Worm (Caenorhabditis elegans) whole organism, young adult: ENCODE results near the gene ssq-3.

Experiments
- B0035.1 ChIP-seq: sonication (generic microtip); optimal IDR thresholded peaks from 2 replicates; lab custom pipeline; 2016; ENCODE audit warnings: missing genetic modification characterization, mild to moderate bottlenecking, missing compliant biosample characterization, missing genotype, missing genetic modification reagents
- B0336.3 ChIP-seq: fragments of 200-800 bp; sonication (Bioruptor generic); IDR thresholded peaks from 2 replicates; pipeline ENCODE4 v1.3.6; 2022; ENCODE audit warnings: missing genetic modification characterization, missing compliant biosample characterization
- C06A6.2 ChIP-seq: fragments of 200-800 bp; sonication (Bioruptor generic); conservative IDR thresholded peaks from 2 replicates; pipeline ENCODE4 v1.3.6; 2022; ENCODE audit warnings: missing genetic modification characterization, missing compliant biosample characterization
- C17E4.6 ChIP-seq: fragments of 200-800 bp; sonication (Bioruptor generic); IDR thresholded peaks from 2 replicates; pipeline ENCODE4 v1.3.6; 2022; ENCODE audit warnings: missing genetic modification reagents, missing genetic modification characterization, missing compliant biosample characterization
- F23B12.7 ChIP-seq: sonication (generic microtip); optimal IDR thresholded peaks from 2 replicates; lab custom pipeline; 2017; ENCODE audit warnings: missing genetic modification characterization, mild to moderate bottlenecking, missing compliant biosample characterization, antibody characterized with exemption, moderate library complexity; ENCODE audit not compliant: insufficient read depth
- F52B5.7 ChIP-seq: sonication (generic microtip); optimal IDR thresholded peaks from 2 replicates; lab custom pipeline; 2016; ENCODE audit warnings: mild to moderate bottlenecking, missing genetic modification characterization, missing compliant biosample characterization
- T26A5.8 ChIP-seq: sonication (generic microtip); optimal IDR thresholded peaks from 2 replicates; lab custom pipeline; 2016; ENCODE audit warnings: missing genetic modification characterization, missing compliant biosample characterization
- Y53F4B.3 ChIP-seq: fragments of 200-800 bp; sonication (Bioruptor generic); IDR thresholded peaks from 2 replicates; pipeline ENCODE4 v1.3.6; 2022; ENCODE audit warnings: missing genetic modification reagents, missing genetic modification characterization, missing compliant biosample characterization
- Y95B8A.8 ChIP-seq: fragments of 200-800 bp; sonication (Bioruptor generic); IDR thresholded peaks from 2 replicates; pipeline ENCODE4 v1.3.6; 2022; ENCODE audit warnings: missing genetic modification reagents, missing genetic modification characterization, missing compliant biosample characterization
- akir-1 ChIP-seq: fragments of 200-800 bp; sonication (Bioruptor generic); optimal IDR thresholded peaks from 2 replicates; lab custom pipeline; 2018; ENCODE audit warnings: mild to moderate bottlenecking, missing genetic modification characterization, moderate library complexity, missing compliant biosample characterization
- ama-1 ChIP-seq, 3 experiments: fragments of 150-350 bp in 1 of 3; sonication (generic microtip) in 2 of 3; optimal IDR thresholded peaks; 2 replicates each; lab custom pipeline; 2014 to 2018; ENCODE audit warnings: missing biosample characterization in 2 of 3, missing genetic modification characterization in 2 of 3, missing genetic modification reagents in 2 of 3
- attf-6 ChIP-seq: fragments of 200-800 bp; sonication (Bioruptor generic); IDR thresholded peaks from 2 replicates; pipeline ENCODE4 v1.3.6; 2022; ENCODE audit warnings: missing genetic modification reagents, missing genetic modification characterization, missing compliant biosample characterization
- bed-1 ChIP-seq: fragments of 200-800 bp; sonication (Bioruptor generic); IDR thresholded peaks from 2 replicates; pipeline ENCODE4 v1.3.6; 2022; ENCODE audit warnings: missing genetic modification reagents, missing genetic modification characterization, missing compliant biosample characterization
- ccch-3 ChIP-seq: fragments of 200-800 bp; sonication (Bioruptor generic); optimal IDR thresholded peaks from 2 replicates; lab custom pipeline; 2018; ENCODE audit warnings: mild to moderate bottlenecking, missing genetic modification characterization, missing compliant biosample characterization
- ceh-27 ChIP-seq: fragments of 200-800 bp; sonication (Bioruptor generic); optimal IDR thresholded peaks from 2 replicates; lab custom pipeline; 2018; ENCODE audit warnings: mild to moderate bottlenecking, missing genetic modification characterization, moderate library complexity, missing compliant biosample characterization
- ceh-58 ChIP-seq: fragments of 200-800 bp; sonication (Bioruptor generic); IDR thresholded peaks from 2 replicates; pipeline ENCODE4 v1.3.6; 2022; ENCODE audit warnings: missing genetic modification characterization, missing compliant biosample characterization
- ceh-91 ChIP-seq: fragments of 200-800 bp; sonication (Bioruptor generic); IDR thresholded peaks from 2 replicates; pipeline ENCODE4 v1.3.6; 2022; ENCODE audit warnings: missing genetic modification reagents, missing genetic modification characterization, missing compliant biosample characterization
- chd-7 ChIP-seq: sonication (generic microtip); optimal IDR thresholded peaks from 2 replicates; lab custom pipeline; 2016; ENCODE audit warnings: mild to moderate bottlenecking, missing genetic modification characterization, moderate library complexity, missing compliant biosample characterization
- dox-1 ChIP-seq: fragments of 200-800 bp; sonication (Bioruptor generic); IDR thresholded peaks from 2 replicates; pipeline ENCODE4 v1.3.6; 2022; ENCODE audit warnings: missing genetic modification reagents, missing genetic modification characterization, missing compliant biosample characterization
- egl-44 ChIP-seq: fragments of 200-800 bp; sonication (Bioruptor generic); IDR thresholded peaks from 2 replicates; pipeline ENCODE4 v1.3.6; 2022; ENCODE audit warnings: missing genetic modification reagents, missing genetic modification characterization, missing compliant biosample characterization
- fkh-3 ChIP-seq: sonication (generic microtip); optimal IDR thresholded peaks from 2 replicates; lab custom pipeline; 2016; ENCODE audit warnings: mild to moderate bottlenecking, missing genetic modification characterization, missing compliant biosample characterization
- him-1 ChIP-seq: sonication (generic microtip); optimal IDR thresholded peaks from 2 replicates; lab custom pipeline; 2016; ENCODE audit warnings: missing genotype, missing genetic modification reagents, missing genetic modification characterization, missing compliant biosample characterization
- hlh-12 ChIP-seq: sonication (generic microtip); optimal IDR thresholded peaks from 2 replicates; lab custom pipeline; 2016; ENCODE audit warnings: missing genetic modification characterization, missing compliant biosample characterization
- hlh-26 ChIP-seq: fragments of 200-800 bp; sonication (Bioruptor generic); conservative IDR thresholded peaks from 2 replicates; pipeline ENCODE4 v1.3.6; 2022; ENCODE audit warnings: missing genetic modification reagents, missing genetic modification characterization, missing compliant biosample characterization
- hmg-1.2 ChIP-seq: fragments of 200-800 bp; sonication (Bioruptor generic); IDR thresholded peaks from 2 replicates; pipeline ENCODE4 v1.3.6; 2022; ENCODE audit warnings: missing genetic modification reagents, missing genetic modification characterization, missing compliant biosample characterization
- hmg-20 ChIP-seq: fragments of 200-800 bp; sonication (Bioruptor generic); IDR thresholded peaks from 2 replicates; pipeline ENCODE4 v1.3.6; 2022; ENCODE audit warnings: missing genetic modification reagents, missing genetic modification characterization, missing compliant biosample characterization
- let-526 ChIP-seq: fragments of 200-800 bp; sonication (Bioruptor generic); IDR thresholded peaks from 2 replicates; pipeline ENCODE4 v1.3.6; 2022; ENCODE audit warnings: missing genetic modification reagents, missing genetic modification characterization, missing compliant biosample characterization
- lin-26 ChIP-seq: fragments of 200-800 bp; sonication (Bioruptor generic); IDR thresholded peaks from 2 replicates; pipeline ENCODE4 v1.3.6; 2022; ENCODE audit warnings: missing genetic modification reagents, missing genetic modification characterization, missing compliant biosample characterization
- lin-35 ChIP-seq, 3 experiments: fragments of 150-350 bp in 2 of 3; sonication (generic microtip) in 1 of 3; optimal IDR thresholded peaks; 2 replicates each; lab custom pipeline; 2014 to 2018; ENCODE audit warnings: missing biosample characterization in 3 of 3, missing genetic modification characterization in 3 of 3, missing genetic modification reagents in 3 of 3
- lin-54 ChIP-seq: fragments of 200-800 bp; sonication (Bioruptor generic); optimal IDR thresholded peaks from 2 replicates; lab custom pipeline; 2018; ENCODE audit warnings: mild to moderate bottlenecking, missing genetic modification characterization, missing compliant biosample characterization
- madf-10 ChIP-seq: sonication (generic microtip); optimal IDR thresholded peaks from 2 replicates; lab custom pipeline; 2016; ENCODE audit warnings: mild to moderate bottlenecking, missing genetic modification characterization, missing compliant biosample characterization
- madf-3 ChIP-seq: fragments of 200-800 bp; sonication (Bioruptor generic); IDR thresholded peaks from 2 replicates; pipeline ENCODE4 v1.3.6; 2022; ENCODE audit warnings: missing genetic modification reagents, missing genetic modification characterization, missing compliant biosample characterization
- madf-6 ChIP-seq: fragments of 200-800 bp; sonication (Bioruptor generic); IDR thresholded peaks from 2 replicates; pipeline ENCODE4 v1.3.6; 2022; ENCODE audit warnings: missing genetic modification reagents, missing genetic modification characterization, missing compliant biosample characterization
- mcd-1 ChIP-seq: fragments of 200-800 bp; sonication (Bioruptor generic); IDR thresholded peaks from 2 replicates; pipeline ENCODE4 v1.3.6; 2022; ENCODE audit warnings: missing genetic modification reagents, missing genetic modification characterization, missing compliant biosample characterization
- mes-4 ChIP-seq: sonication (generic microtip); optimal IDR thresholded peaks from 2 replicates; lab custom pipeline; 2016; ENCODE audit warnings: missing genotype, missing genetic modification characterization, missing compliant biosample characterization
- nhr-179 ChIP-seq: sonication (generic microtip); optimal IDR thresholded peaks from 2 replicates; lab custom pipeline; 2016; ENCODE audit warnings: mild to moderate bottlenecking, missing genetic modification characterization, missing compliant biosample characterization
- nhr-80 ChIP-seq: sonication (generic microtip); optimal IDR thresholded peaks from 2 replicates; lab custom pipeline; 2016; ENCODE audit warnings: missing genetic modification characterization, missing compliant biosample characterization
- pha-4 ChIP-seq: fragments of 150-350 bp; sonication (generic microtip); optimal IDR thresholded peaks from 2 replicates; lab custom pipeline; 2014; ENCODE audit warnings: missing biosample characterization, missing genetic modification reagents, missing genetic modification characterization
- snpc-1.3 ChIP-seq: sonication (generic microtip); optimal IDR thresholded peaks from 2 replicates; lab custom pipeline; 2017; ENCODE audit warnings: missing genetic modification characterization, mild to moderate bottlenecking, missing compliant biosample characterization, antibody characterized with exemption, moderate library complexity, missing genotype, missing genetic modification reagents; ENCODE audit not compliant: insufficient read depth
- snpc-3.4 ChIP-seq: sonication (generic microtip); optimal IDR thresholded peaks from 2 replicates; lab custom pipeline; 2017; ENCODE audit warnings: missing genetic modification characterization, mild to moderate bottlenecking, missing compliant biosample characterization, antibody characterized with exemption, moderate library complexity, missing genotype, missing genetic modification reagents
- snpc-4 ChIP-seq, 5 experiments: fragments of 150-350 bp in 1 of 5; sonication (generic microtip) in 4 of 5; optimal IDR thresholded peaks; 2 replicates each; lab custom pipeline; 2014 to 2018; ENCODE audit warnings: missing genetic modification characterization in 5 of 5, missing biosample characterization in 3 of 5, antibody characterized with exemption in 2 of 5, mild to moderate bottlenecking in 2 of 5, missing compliant biosample characterization in 2 of 5, missing genotype in 2 of 5, moderate library complexity in 2 of 5, missing genetic modification reagents in 1 of 5
- somi-1 ChIP-seq: fragments of 200-800 bp; sonication (Bioruptor generic); optimal IDR thresholded peaks from 2 replicates; lab custom pipeline; 2018; ENCODE audit warnings: mild to moderate bottlenecking, missing genetic modification characterization, missing compliant biosample characterization
- sptf-2 ChIP-seq: fragments of 200-800 bp; sonication (Bioruptor generic); optimal IDR thresholded peaks from 2 replicates; lab custom pipeline; 2018; ENCODE audit warnings: mild to moderate bottlenecking, missing genetic modification characterization, missing compliant biosample characterization
- tbx-9 ChIP-seq: sonication (generic microtip); optimal IDR thresholded peaks from 2 replicates; lab custom pipeline; 2016; ENCODE audit warnings: borderline replicate concordance, missing genetic modification characterization, inconsistent platforms, missing compliant biosample characterization
- zfh-2 ChIP-seq: fragments of 200-800 bp; sonication (Bioruptor generic); conservative IDR thresholded peaks from 2 replicates; pipeline ENCODE4 v1.3.6; 2022; ENCODE audit warnings: missing genetic modification reagents, missing genetic modification characterization, missing compliant biosample characterization
- ztf-18 ChIP-seq: sonication (generic microtip); optimal IDR thresholded peaks from 2 replicates; lab custom pipeline; 2016; ENCODE audit warnings: missing genotype, mild to moderate bottlenecking, missing genetic modification characterization, missing compliant biosample characterization
- ztf-25 ChIP-seq: fragments of 200-800 bp; sonication (Bioruptor generic); IDR thresholded peaks from 2 replicates; pipeline ENCODE4 v1.3.6; 2022; ENCODE audit warnings: missing genetic modification reagents, missing genetic modification characterization, missing compliant biosample characterization

Gene ssq-3

DNA sequence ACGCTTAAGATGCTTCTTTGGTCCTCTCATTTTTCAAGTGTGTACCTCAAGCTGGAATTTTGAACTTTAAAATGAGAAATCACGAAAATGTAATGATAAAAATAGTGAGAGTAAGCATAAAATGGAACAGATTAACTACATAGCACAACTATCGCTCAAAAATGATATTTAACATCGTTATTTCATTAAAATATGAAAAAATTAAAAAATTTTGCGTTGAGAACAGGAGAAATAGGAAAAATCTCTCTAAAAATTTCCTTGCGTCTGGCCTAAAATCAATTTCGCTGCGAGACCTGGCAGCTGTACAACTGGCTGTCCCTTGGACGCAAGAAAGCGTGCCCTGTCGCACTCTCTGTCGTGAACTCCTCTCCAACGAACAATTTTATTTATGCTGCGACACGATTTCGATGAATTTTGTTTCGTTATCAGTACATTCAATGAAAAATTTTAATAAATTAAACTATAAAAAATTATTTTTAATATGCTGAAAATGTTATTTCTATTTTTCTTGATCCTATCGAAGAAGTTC is 26.7 kb upstream of the ssq-3 start, which contains the start of gene rps-4 (continued):
- TF ChIP-seq sptf-2 (GFP tag; lab: Kevin White, UChicago) = no peak
- TF ChIP-seq hmg-20 (GFP tag; lab: Robert Waterston, UW) = no peak
- TF ChIP-seq attf-6 (GFP tag; lab: Robert Waterston, UW) = no peak
- no peak for TF ChIP-seq mes-4 (tag; lab: Kevin White, UChicago)
- TF ChIP-seq lin-26 = no peak
- peak; percentile 24 for TF ChIP-seq somi-1 (GFP tag; lab: Kevin White, UChicago)
- TF ChIP-seq egl-44 (GFP tag; lab: Robert Waterston, UW) = no peak
- TF ChIP-seq ceh-91 (GFP tag; lab: Robert Waterston, UW) = peak; percentile 71
- no peak for TF ChIP-seq let-526
- TF ChIP-seq hmg-1.2 = peak; percentile 61
- no peak for TF ChIP-seq chd-7 (tag; lab: Kevin White, UChicago)
- no peak for TF ChIP-seq fkh-3
- TF ChIP-seq dox-1 (GFP tag; lab: Robert Waterston, UW) = peak; percentile 88
- TF ChIP-seq B0035.1 (tag; lab: Kevin White, UChicago) = no peak
- TF ChIP-seq Y53F4B.3 (GFP tag; lab: Robert Waterston, UW) = no peak
- peak; percentile 58 for TF ChIP-seq madf-10 (tag; lab: Kevin White, UChicago)
- no peak for TF ChIP-seq nhr-179 (tag; lab: Kevin White, UChicago)
- peak; percentile 90 for TF ChIP-seq F23B12.7 (tag; lab: Kevin White, UChicago)
- TF ChIP-seq madf-6 = peak; percentile 75
- TF ChIP-seq ccch-3 (GFP tag; lab: Kevin White, UChicago) = no peak
- no peak for TF ChIP-seq hlh-12 (tag; lab: Kevin White, UChicago)
- TF ChIP-seq madf-3 (GFP tag; lab: Robert Waterston, UW) = peak; percentile 37; the same call in 1 of the 2 replicates
- TF ChIP-seq F52B5.7 = no peak
- peak; percentile 98 for TF ChIP-seq mcd-1 (GFP tag; lab: Robert Waterston, UW)
- TF ChIP-seq Y95B8A.8 (GFP tag; lab: Robert Waterston, UW) = no peak
- no peak for TF ChIP-seq bed-1 (GFP tag; lab: Robert Waterston, UW)
- TF ChIP-seq ama-1 (optimal IDR thresholded peaks at IDR 0.05; lab: Kevin White, UChicago) = no peak
- TF ChIP-seq ama-1 (GFP tag; optimal IDR thresholded peaks at IDR 0.05; lab: Kevin White, UChicago) = no peak
- TF ChIP-seq C17E4.6 = no peak
- peak in 2 of 3 experiments; percentile 34 to 52 for TF ChIP-seq lin-35 (GFP tag; optimal IDR thresholded peaks at IDR 0.05; lab: Kevin White, UChicago)
- TF ChIP-seq nhr-80 (tag; lab: Kevin White, UChicago) = peak; percentile 62
- peak; percentile 84 for TF ChIP-seq ztf-18 (tag; lab: Kevin White, UChicago)
- TF ChIP-seq snpc-1.3 (tag; lab: Kevin White, UChicago) = peak; percentile 81
- TF ChIP-seq B0336.3 = no peak; the same call in 1 of the 2 replicates
- peak; percentile 43 for TF ChIP-seq him-1 (tag; lab: Kevin White, UChicago)
- no peak for TF ChIP-seq akir-1
- no peak for TF ChIP-seq tbx-9 (tag; lab: Kevin White, UChicago)
- TF ChIP-seq zfh-2 (GFP tag; lab: Robert Waterston, UW) = no peak
- TF ChIP-seq lin-54 (GFP tag; lab: Kevin White, UChicago) = peak; percentile 73
- peak; percentile 50 for TF ChIP-seq pha-4
- no peak for TF ChIP-seq ceh-58 (GFP tag; lab: Robert Waterston, UW)
- peak; percentile 37 for TF ChIP-seq snpc-4 (GFP tag; optimal IDR thresholded peaks at IDR 0.05; lab: Kevin White, UChicago)
- TF ChIP-seq snpc-4 (tag; optimal IDR thresholded peaks at IDR 0.05; lab: Kevin White, UChicago) = peak; percentile 60 to 88 (median 76)
- TF ChIP-seq ceh-27 (GFP tag; lab: Kevin White, UChicago) = peak; percentile 70
- no peak for TF ChIP-seq ztf-25 (GFP tag; lab: Robert Waterston, UW)
- TF ChIP-seq C06A6.2 (GFP tag; lab: Robert Waterston, UW) = 0 out of 2 replicates have a peak, but pooled peaks have one; percentile 33
- no peak for TF ChIP-seq T26A5.8 (tag; lab: Kevin White, UChicago)
- TF ChIP-seq hlh-26 (GFP tag; lab: Robert Waterston, UW) = no peak
- TF ChIP-seq snpc-3.4 (tag; lab: Kevin White, UChicago) = peak; percentile 68
